Fruit fly (Drosophila melanogaster): ENCODE results near the gene CG45075.

Gene CG45075

DNA sequence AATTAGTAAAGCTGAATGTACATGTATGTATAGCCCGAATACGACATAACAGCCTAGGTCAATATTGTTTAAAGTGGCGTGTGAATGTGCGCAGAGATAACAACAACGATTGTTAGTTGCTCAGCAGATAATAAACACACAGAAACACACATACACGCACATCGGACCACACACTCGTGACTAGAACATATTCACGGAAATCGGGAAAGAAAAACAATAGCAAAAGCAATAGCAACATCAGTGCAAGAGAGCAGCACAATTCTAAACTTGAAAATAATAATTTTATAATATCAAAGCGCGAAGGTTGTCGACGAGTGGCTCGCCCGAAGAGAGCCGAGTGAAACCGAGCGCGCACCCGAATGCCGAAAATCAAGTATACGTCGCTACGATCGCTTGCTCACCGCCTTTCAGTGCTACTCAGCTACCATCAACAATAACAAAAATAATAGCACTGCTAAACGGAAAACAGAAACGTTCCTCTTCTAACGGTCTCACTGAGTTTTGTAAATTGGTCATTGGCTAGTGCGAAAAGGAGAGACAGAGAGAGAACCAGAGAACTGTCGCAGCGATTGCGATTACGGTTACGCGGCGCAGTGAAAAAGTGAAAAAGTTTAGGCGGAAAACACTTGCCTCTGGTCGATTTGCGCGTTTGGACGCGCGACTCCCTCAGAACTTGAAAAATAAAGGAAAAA lies 8.1 kb upstream of the CG45075 start (continued):
- TF ChIP-seq sob (GFP tag; IDR thresholded peaks at IDR 0.05): 0 out of 2 replicates have a peak, but pooled peaks have one; percentile 5
- no peak for TF ChIP-seq CG18476 (GFP tag; optimal IDR thresholded peaks at IDR 0.05)
- TF ChIP-seq Ets65A (GFP tag): peak; percentile 60
- TF ChIP-seq Hmr (GFP tag; optimal IDR thresholded peaks at IDR 0.05): peak; percentile 76
- peak; percentile 45 for TF ChIP-seq HHEX (GFP tag; optimal IDR thresholded peaks at IDR 0.05)
- TF ChIP-seq Nf-YB (GFP tag; optimal IDR thresholded peaks at IDR 0.05): peak; percentile 18
- TF ChIP-seq exex (tag; optimal IDR thresholded peaks at IDR 0.05): peak; percentile 88
- no peak for TF ChIP-seq nmo (GFP tag; optimal IDR thresholded peaks at IDR 0.05)
- peak; percentile 83 for TF ChIP-seq sens (GFP tag)
- TF ChIP-seq CHES-1-like (GFP tag; optimal IDR thresholded peaks at IDR 0.05): peak; percentile 0
- no peak for TF ChIP-seq Ravus (GFP tag; IDR thresholded peaks at IDR 0.05)
- peak; percentile 26 for TF ChIP-seq CG18619 (GFP tag; optimal IDR thresholded peaks at IDR 0.05)
- TF ChIP-seq Rfx (GFP tag; IDR thresholded peaks at IDR 0.05): peak; percentile 10; the same call in 1 of the 2 replicates
- no peak for TF ChIP-seq nerfin-1 (tag; optimal IDR thresholded peaks at IDR 0.05)
- TF ChIP-seq ATbp (GFP tag; optimal IDR thresholded peaks at IDR 0.05): no peak
- peak; percentile 46 for TF ChIP-seq Meics (GFP tag; optimal IDR thresholded peaks at IDR 0.05)
- no peak for TF ChIP-seq tgo (GFP tag; IDR thresholded peaks at IDR 0.05)
- TF ChIP-seq CG11723 (GFP tag; optimal IDR thresholded peaks at IDR 0.05): no peak
- TF ChIP-seq CG12219 (GFP tag; optimal IDR thresholded peaks at IDR 0.05): peak; percentile 9
- peak; percentile 55 for TF ChIP-seq CG12071 (GFP tag; optimal IDR thresholded peaks at IDR 0.05)
- TF ChIP-seq Stat92E (GFP tag; optimal IDR thresholded peaks at IDR 0.05): no peak
- TF ChIP-seq unpg (GFP tag; optimal IDR thresholded peaks at IDR 0.05): peak; percentile 15
- no peak for TF ChIP-seq ato (GFP tag; IDR thresholded peaks at IDR 0.05; ENCODE audit: partially characterized antibody)
- peak; percentile 31; the same call in 1 of the 3 replicates for TF ChIP-seq ci (GFP tag; IDR thresholded peaks at IDR 0.05)
- peak; percentile 0 for TF ChIP-seq CG18011 (GFP tag; optimal IDR thresholded peaks at IDR 0.05)
- TF ChIP-seq Med (GFP tag): peak; percentile 73
- TF ChIP-seq CG15073 (GFP tag; optimal IDR thresholded peaks at IDR 0.05): no peak
- TF ChIP-seq CG17912 (GFP tag; optimal IDR thresholded peaks at IDR 0.05): peak; percentile 25
- TF ChIP-seq Sox102F (GFP tag; optimal IDR thresholded peaks at IDR 0.05): peak; percentile 1
- no peak for TF ChIP-seq mld (GFP tag; IDR thresholded peaks at IDR 0.05; ENCODE audit: partially characterized antibody)
- peak; percentile 53 for TF ChIP-seq CG13296 (GFP tag; optimal IDR thresholded peaks at IDR 0.05)
- peak; percentile 59 for TF ChIP-seq grn (GFP tag; optimal IDR thresholded peaks at IDR 0.05)
- no peak for TF ChIP-seq CG13624 (GFP tag; optimal IDR thresholded peaks at IDR 0.05)
- TF ChIP-seq CG3407 (GFP tag; optimal IDR thresholded peaks at IDR 0.05): no peak
- TF ChIP-seq bsh (GFP tag; optimal IDR thresholded peaks at IDR 0.05): no peak
- TF ChIP-seq CG43689 (GFP tag; IDR thresholded peaks at IDR 0.05): no peak
- TF ChIP-seq CG10543 (GFP tag; optimal IDR thresholded peaks at IDR 0.05): peak; percentile 95
- TF ChIP-seq mirr (GFP tag; optimal IDR thresholded peaks at IDR 0.05): peak; percentile 98
- TF ChIP-seq CG7556 (GFP tag; optimal IDR thresholded peaks at IDR 0.05): peak; percentile 5
- no peak for TF ChIP-seq Hand (GFP tag; optimal IDR thresholded peaks at IDR 0.05)
- TF ChIP-seq CG33557 (GFP tag; optimal IDR thresholded peaks at IDR 0.05): peak; percentile 36
- TF ChIP-seq CG12155 (GFP tag; optimal IDR thresholded peaks at IDR 0.05): peak; percentile 27
- TF ChIP-seq hkb (optimal IDR thresholded peaks at IDR 0.05): no peak
- 0 out of 2 replicates have a peak, but pooled peaks have one; percentile 16 for TF ChIP-seq hkb (GFP tag; IDR thresholded peaks at IDR 0.05)
- TF ChIP-seq CG18599 (GFP tag; optimal IDR thresholded peaks at IDR 0.05): peak; percentile 25
- TF ChIP-seq CG15269 (tag; optimal IDR thresholded peaks at IDR 0.05): no peak
- TF ChIP-seq CG12769 (tag; optimal IDR thresholded peaks at IDR 0.05): peak; percentile 70
- peak; percentile 45 for TF ChIP-seq Fer3 (tag; optimal IDR thresholded peaks at IDR 0.05)

Data from whole organism, embryonic.